Fruit fly (Drosophila melanogaster): ENCODE results near the gene CG33494.

The CG33494 gene

dm6 chr3R:25476744-25477143 lies 18.2 kb downstream of the CG33494 start, which contains the start of the genes CG4553 and MED28 (continued):
- TF ChIP-seq Hr78 (GFP tag; optimal IDR thresholded peaks at IDR 0.05) (no peak), lab (GFP tag; optimal IDR thresholded peaks at IDR 0.05) (no peak), CG12391 (tag; optimal IDR thresholded peaks at IDR 0.05) (no peak), Oli (tag; optimal IDR thresholded peaks at IDR 0.05) (no peak), Dip2 (GFP tag; IDR thresholded peaks at IDR 0.05) (no peak), oc (tag; optimal IDR thresholded peaks at IDR 0.05) (no peak), CG7745 (tag; optimal IDR thresholded peaks at IDR 0.05) (no peak), Sry-β (GFP tag; optimal IDR thresholded peaks at IDR 0.05) (no peak), CG6813 (GFP tag; optimal IDR thresholded peaks at IDR 0.05) (no peak), nau (GFP tag; optimal IDR thresholded peaks at IDR 0.05) (no peak), CG17568 (GFP tag; optimal IDR thresholded peaks at IDR 0.05) (no peak), pho (GFP tag; optimal IDR thresholded peaks at IDR 0.05) (no peak), E2f1 (GFP tag; IDR thresholded peaks at IDR 0.05) (no peak; the same call in 1 of the 2 replicates), CG13296 (GFP tag; optimal IDR thresholded peaks at IDR 0.05) (no peak), sqz (GFP tag; optimal IDR thresholded peaks at IDR 0.05) (peak; percentile 13), knrl (GFP tag; IDR thresholded peaks at IDR 0.05; ENCODE audit: partially characterized antibody) (peak; percentile 71), CG10565 (GFP tag; optimal IDR thresholded peaks at IDR 0.05) (no peak), CG17829 (tag; optimal IDR thresholded peaks at IDR 0.05) (no peak), Dll (GFP tag; IDR thresholded peaks at IDR 0.05; ENCODE audit: partially characterized antibody) (peak; percentile 90), Bdp1 (GFP tag; optimal IDR thresholded peaks at IDR 0.05) (no peak), ap (GFP tag; IDR thresholded peaks at IDR 0.05) (no peak), caup (GFP tag; optimal IDR thresholded peaks at IDR 0.05; ENCODE audit: severe bottlenecking) (no peak), HLH3B (GFP tag; IDR thresholded peaks at IDR 0.05) (no peak), Spps (tag; optimal IDR thresholded peaks at IDR 0.05) (no peak), ab (GFP tag; optimal IDR thresholded peaks at IDR 0.05) (no peak), CG4404 (GFP tag; IDR thresholded peaks at IDR 0.05) (no peak), exex (tag; optimal IDR thresholded peaks at IDR 0.05) (peak; percentile 15), dan (GFP tag; IDR thresholded peaks at IDR 0.05) (no peak), Sry-δ (GFP tag; optimal IDR thresholded peaks at IDR 0.05) (peak; percentile 65), CG15073 (GFP tag; optimal IDR thresholded peaks at IDR 0.05) (no peak), Hand (GFP tag; optimal IDR thresholded peaks at IDR 0.05) (no peak), CG8388 (GFP tag; optimal IDR thresholded peaks at IDR 0.05) (no peak), bsh (GFP tag; optimal IDR thresholded peaks at IDR 0.05) (no peak), Med (GFP tag) (peak; percentile 66), Nf-YA (GFP tag; IDR thresholded peaks at IDR 0.05) (no peak), kni (GFP tag; optimal IDR thresholded peaks at IDR 0.05) (no peak), CG18011 (GFP tag; optimal IDR thresholded peaks at IDR 0.05) (no peak), CG1024 (GFP tag; IDR thresholded peaks at IDR 0.05) (no peak), CG7928 (GFP tag; optimal IDR thresholded peaks at IDR 0.05) (no peak), CG34224 (GFP tag; IDR thresholded peaks at IDR 0.05; ENCODE audit: partially characterized antibody) (peak; percentile 89), D19B (GFP tag; optimal IDR thresholded peaks at IDR 0.05) (no peak), chm (GFP tag; IDR thresholded peaks at IDR 0.05) (no peak), run (tag; optimal IDR thresholded peaks at IDR 0.05) (no peak), crp (GFP tag; optimal IDR thresholded peaks at IDR 0.05) (peak in 1 of 2 experiments; percentile 63), NC2α (GFP tag; optimal IDR thresholded peaks at IDR 0.05) (no peak), CG13624 (GFP tag; optimal IDR thresholded peaks at IDR 0.05) (no peak), peb (GFP tag; IDR thresholded peaks at IDR 0.05) (no peak), hbn (GFP tag; IDR thresholded peaks at IDR 0.05; ENCODE audit: partially characterized antibody) (peak; percentile 85), CG4820 (GFP tag; optimal IDR thresholded peaks at IDR 0.05) (no peak), CG4424 (GFP tag; optimal IDR thresholded peaks at IDR 0.05) (no peak)
